Fruit fly (Drosophila melanogaster): ENCODE measurements around the gene CG6938.

The CG6938 gene

DNA sequence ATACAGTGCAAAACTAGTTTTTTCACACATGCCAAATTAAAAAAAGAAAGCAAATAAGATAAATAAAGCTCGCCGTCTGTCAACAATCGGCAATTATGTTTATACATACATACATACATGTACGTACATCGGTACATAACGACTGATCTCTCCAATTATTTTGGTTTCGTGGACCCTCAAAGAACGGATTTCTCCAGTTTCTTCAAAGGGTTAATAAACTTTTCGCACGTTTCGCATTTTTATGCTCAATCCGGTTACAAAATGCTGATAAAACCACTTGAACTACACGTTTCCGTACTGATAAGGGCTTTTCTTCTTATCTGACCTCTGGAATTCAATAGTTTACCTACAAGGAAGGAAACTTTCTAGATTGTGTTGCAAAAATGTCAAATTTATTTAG lies 18.8 kb downstream of the CG6938 start:
- TF ChIP-seq bab1 (GFP tag; optimal IDR thresholded peaks at IDR 0.05) = no peak
- TF ChIP-seq pad (GFP tag; optimal IDR thresholded peaks at IDR 0.05) = peak; percentile 20

DNA sequence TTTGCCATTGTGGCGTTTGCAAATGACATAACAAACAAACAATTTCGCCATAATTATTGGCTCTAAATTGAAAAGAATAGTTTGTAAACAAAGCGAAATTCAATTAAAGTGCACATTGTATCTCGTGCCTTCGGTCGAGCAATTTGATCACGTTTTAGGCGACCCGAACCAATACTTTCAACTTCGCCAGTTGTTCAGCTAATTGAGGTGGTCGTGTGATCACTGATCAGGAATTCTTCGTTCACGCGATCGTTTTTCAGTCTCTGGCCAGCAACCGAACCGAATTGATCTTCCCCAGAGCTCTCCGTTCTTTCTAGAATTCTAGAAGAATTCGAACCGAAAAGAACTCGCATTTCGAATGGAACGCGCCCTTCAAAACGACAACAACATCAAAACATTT lies 19.4 kb downstream of the CG6938 start:
- TF ChIP-seq cnc (optimal IDR thresholded peaks at IDR 0.05) = no peak

DNA sequence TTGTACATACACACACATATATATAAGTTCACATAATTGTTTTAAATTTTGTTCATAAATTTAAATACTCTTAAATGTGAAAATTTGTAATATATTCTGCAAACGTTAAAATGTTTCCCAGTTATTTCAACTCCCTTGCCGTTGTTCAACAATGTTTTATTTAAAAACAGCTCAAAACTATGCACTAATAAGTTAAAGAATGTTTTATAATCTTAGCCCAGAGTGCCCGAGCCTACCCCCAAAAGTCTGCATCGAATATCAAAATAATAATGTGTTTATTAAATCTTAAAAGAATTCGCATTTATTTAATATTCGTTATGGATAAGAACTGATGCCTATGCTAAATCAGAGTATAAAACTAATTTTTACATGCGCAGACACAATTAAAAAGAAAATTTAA lies 23.2 kb downstream of the CG6938 start:
- TF ChIP-seq CG11617 (GFP tag; optimal IDR thresholded peaks at IDR 0.05) (no peak), CG7101 (tag; optimal IDR thresholded peaks at IDR 0.05) (no peak), kay (GFP tag; ENCODE audit: borderline replicate concordance) (no peak), CG1620 (GFP tag; optimal IDR thresholded peaks at IDR 0.05) (no peak), CG7045 (GFP tag; optimal IDR thresholded peaks at IDR 0.05) (no peak), cnc (optimal IDR thresholded peaks at IDR 0.05) (no peak), Hr96 (GFP tag; optimal IDR thresholded peaks at IDR 0.05) (no peak), CG33017 (tag; optimal IDR thresholded peaks at IDR 0.05) (no peak), pad (GFP tag; optimal IDR thresholded peaks at IDR 0.05) (no peak), cic (GFP tag; optimal IDR thresholded peaks at IDR 0.05) (no peak), ovo (GFP tag; optimal IDR thresholded peaks at IDR 0.05) (no peak), toe (GFP tag; optimal IDR thresholded peaks at IDR 0.05) (no peak), Mnt (GFP tag; optimal IDR thresholded peaks at IDR 0.05) (no peak), tj (GFP tag; optimal IDR thresholded peaks at IDR 0.05) (no peak), CG14711 (tag; optimal IDR thresholded peaks at IDR 0.05) (no peak), CG5204 (GFP tag; optimal IDR thresholded peaks at IDR 0.05) (no peak), bab1 (GFP tag; optimal IDR thresholded peaks at IDR 0.05) (no peak)

DNA sequence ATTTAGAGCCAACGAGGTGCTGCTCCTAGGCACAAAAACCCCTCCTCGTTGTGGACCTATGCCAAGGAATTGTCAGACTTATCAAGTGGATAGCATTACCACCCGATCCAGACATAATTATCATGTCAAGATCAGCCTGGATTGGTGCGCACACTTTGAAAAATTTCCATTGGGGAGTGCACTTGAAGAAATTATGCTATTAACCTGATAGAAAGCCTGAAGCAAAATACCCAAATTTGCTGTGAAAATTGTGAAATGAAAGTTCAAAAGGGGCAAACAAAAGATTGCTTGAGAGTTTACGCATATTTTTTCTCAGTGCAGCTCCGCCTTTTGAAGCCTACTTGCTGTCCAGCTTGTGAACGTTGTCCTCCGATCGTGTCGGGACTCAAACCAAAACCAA lies 29.0 kb downstream of the CG6938 start:
- TF ChIP-seq Crg-1 (GFP tag; optimal IDR thresholded peaks at IDR 0.05) (no peak), ovo (GFP tag; optimal IDR thresholded peaks at IDR 0.05) (no peak), CG7101 (tag; optimal IDR thresholded peaks at IDR 0.05) (no peak), Clk (GFP tag; optimal IDR thresholded peaks at IDR 0.05) (no peak), toe (GFP tag; optimal IDR thresholded peaks at IDR 0.05) (no peak), CG14711 (tag; optimal IDR thresholded peaks at IDR 0.05) (no peak), Mnt (GFP tag; optimal IDR thresholded peaks at IDR 0.05) (no peak), cnc (optimal IDR thresholded peaks at IDR 0.05) (no peak), Hr96 (GFP tag; optimal IDR thresholded peaks at IDR 0.05) (no peak)

DNA sequence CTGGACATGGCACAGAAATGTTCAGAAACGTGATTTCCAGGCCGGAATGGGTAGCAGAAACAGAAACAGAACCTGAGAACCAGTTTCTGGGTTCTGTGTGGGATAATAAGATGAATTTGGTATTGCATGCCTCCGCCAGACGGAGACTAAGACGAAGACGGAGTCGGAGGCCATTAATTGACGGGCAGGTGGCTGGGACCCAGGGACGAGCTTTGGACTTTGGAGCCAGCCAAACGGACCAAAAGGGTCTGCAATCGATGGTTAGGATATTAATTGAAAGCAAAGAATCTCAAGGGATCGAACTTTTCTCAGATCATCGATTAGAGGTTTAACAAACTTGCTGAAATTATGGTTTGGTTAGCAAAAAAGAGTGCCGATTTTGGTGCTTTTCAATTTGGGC lies 29.6 kb downstream of the CG6938 start:
- TF ChIP-seq cnc (optimal IDR thresholded peaks at IDR 0.05) (no peak), CG7101 (tag; optimal IDR thresholded peaks at IDR 0.05) (no peak)

DNA sequence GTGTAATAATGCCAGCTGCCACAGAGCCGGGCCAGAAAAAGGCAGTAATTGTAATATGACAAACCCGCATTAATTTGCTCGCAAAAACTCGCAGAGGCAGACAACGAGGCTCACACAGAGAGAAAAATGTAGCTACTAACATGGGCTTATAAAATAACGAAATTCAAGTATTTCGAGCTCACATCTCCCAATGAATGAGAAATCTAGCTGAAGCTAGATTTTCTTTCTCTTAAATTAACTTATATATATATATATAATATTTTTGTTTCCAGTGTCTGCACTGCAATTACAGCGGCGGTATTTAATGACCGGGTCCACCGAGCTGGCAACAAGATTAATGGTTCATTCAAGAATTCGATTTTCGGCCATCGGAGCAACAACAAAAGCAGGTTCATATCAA lies 31.5 kb downstream of the CG6938 start:
- no peak for TF ChIP-seq CG5204 (GFP tag; optimal IDR thresholded peaks at IDR 0.05)
- TF ChIP-seq CG7101 (tag; optimal IDR thresholded peaks at IDR 0.05) = no peak
- no peak for TF ChIP-seq cic (GFP tag; optimal IDR thresholded peaks at IDR 0.05)
- no peak for TF ChIP-seq kay (GFP tag; ENCODE audit: borderline replicate concordance)
- TF ChIP-seq cnc (optimal IDR thresholded peaks at IDR 0.05) = no peak
- no peak for TF ChIP-seq Hr96 (GFP tag; optimal IDR thresholded peaks at IDR 0.05)
- TF ChIP-seq CG11617 (GFP tag; optimal IDR thresholded peaks at IDR 0.05) = no peak

DNA sequence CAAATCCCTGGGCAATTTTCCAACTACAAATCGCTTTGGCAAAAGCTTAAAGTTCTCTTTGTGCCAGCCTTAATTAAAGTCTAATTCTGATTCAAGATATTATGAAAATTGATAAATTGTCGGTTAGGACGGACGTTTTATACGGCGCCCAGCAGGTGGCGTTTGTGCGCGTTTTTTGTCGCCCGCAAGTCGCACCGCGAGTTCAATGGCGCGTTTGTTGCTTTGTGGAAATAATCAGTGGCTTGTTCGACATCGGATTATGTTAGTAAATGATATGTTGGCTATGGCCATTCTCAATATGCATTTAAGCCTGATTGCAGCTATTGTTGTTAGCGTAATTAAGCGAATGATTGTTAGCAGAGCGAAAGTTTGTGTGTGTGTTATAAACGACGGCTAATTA lies 37.2 kb downstream of the CG6938 start:
- no peak for TF ChIP-seq bab1 (GFP tag; optimal IDR thresholded peaks at IDR 0.05)
- TF ChIP-seq kay (GFP tag; ENCODE audit: borderline replicate concordance) = peak; percentile 59
- TF ChIP-seq CG7045 (GFP tag; optimal IDR thresholded peaks at IDR 0.05) = no peak
- TF ChIP-seq Hr96 (GFP tag; optimal IDR thresholded peaks at IDR 0.05) = no peak

DNA sequence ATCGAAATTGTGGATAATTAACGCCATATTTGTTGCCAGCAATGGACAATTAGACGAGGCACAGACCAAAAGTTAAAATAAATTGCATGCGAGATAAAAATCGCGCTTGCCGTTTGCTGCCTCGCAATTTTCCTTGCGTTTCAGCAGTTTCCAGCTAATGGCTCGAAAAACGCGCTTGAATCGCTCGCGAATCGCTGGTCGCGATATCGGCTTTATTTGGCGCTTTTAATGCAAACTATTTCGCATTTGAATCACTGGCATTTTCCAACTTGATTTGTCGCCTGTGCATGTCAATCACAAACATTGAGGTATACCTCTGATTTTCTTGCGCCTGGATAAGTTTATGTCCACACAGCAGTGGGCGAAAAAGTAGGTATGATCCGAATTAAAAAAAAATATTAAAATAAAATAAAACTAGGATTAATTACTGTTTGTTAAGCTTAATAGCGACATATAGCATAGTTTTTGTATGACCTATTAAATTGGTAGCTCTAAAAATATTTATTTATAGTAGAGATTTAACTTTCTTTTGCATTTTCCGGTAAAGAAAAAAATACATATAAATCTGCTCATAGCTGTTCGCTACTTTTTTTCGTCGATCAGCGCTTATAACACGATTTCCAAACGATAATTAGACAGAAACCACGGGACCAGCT lies 38.6 kb downstream of the CG6938 start:
- TF ChIP-seq CG33017 (tag; optimal IDR thresholded peaks at IDR 0.05) (no peak), Hr96 (GFP tag; optimal IDR thresholded peaks at IDR 0.05) (no peak), Clk (GFP tag; optimal IDR thresholded peaks at IDR 0.05) (no peak), kay (GFP tag; ENCODE audit: borderline replicate concordance) (no peak)

DNA sequence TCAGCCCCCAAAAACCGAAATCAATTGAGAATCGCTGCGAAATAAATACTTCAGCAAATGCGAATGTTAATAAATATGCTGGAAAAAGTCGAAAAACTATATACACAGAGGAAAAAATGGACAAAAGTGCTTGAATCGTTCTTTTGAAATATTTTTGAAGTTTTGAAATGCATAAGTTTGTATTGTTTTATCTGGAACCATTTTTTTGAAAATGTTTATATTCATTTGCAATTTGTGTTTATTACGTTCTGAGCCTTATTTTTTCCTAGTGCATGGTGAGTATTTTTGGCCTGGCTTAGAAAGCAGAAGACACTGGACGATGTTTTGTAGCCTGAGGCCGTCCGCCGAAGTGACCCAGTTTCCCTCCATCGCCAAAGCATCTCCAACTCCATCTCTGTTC lies 40.2 kb downstream of the CG6938 start:
- TF ChIP-seq CG11617 (GFP tag; optimal IDR thresholded peaks at IDR 0.05) (no peak), CG33017 (tag; optimal IDR thresholded peaks at IDR 0.05) (no peak), cnc (optimal IDR thresholded peaks at IDR 0.05) (no peak), cic (GFP tag; optimal IDR thresholded peaks at IDR 0.05) (no peak), bab1 (GFP tag; optimal IDR thresholded peaks at IDR 0.05) (no peak), Clk (GFP tag; optimal IDR thresholded peaks at IDR 0.05) (no peak), toe (GFP tag; optimal IDR thresholded peaks at IDR 0.05) (no peak), tj (GFP tag; optimal IDR thresholded peaks at IDR 0.05) (no peak), CG12768 (GFP tag; optimal IDR thresholded peaks at IDR 0.05) (no peak), Crg-1 (GFP tag; optimal IDR thresholded peaks at IDR 0.05) (no peak), CG7101 (tag; optimal IDR thresholded peaks at IDR 0.05) (no peak), CG1620 (GFP tag; optimal IDR thresholded peaks at IDR 0.05) (no peak), CG7045 (GFP tag; optimal IDR thresholded peaks at IDR 0.05) (no peak)
